Worm (Caenorhabditis elegans) whole organism, L3 larva: Measurements from ENCODE around the gene F33G12.7.

ENCODE experiments used
- ceh-16 ChIP-seq: sonication (generic microtip); optimal IDR thresholded peaks from 2 replicates; lab custom pipeline; 2017; ENCODE audit warnings: missing biosample characterization, missing genetic modification characterization
- nhr-237 ChIP-seq: fragments of 150-350 bp; optimal IDR thresholded peaks from 2 replicates; lab custom pipeline; 2014; ENCODE audit warnings: missing biosample characterization, missing genetic modification characterization

DNA sequence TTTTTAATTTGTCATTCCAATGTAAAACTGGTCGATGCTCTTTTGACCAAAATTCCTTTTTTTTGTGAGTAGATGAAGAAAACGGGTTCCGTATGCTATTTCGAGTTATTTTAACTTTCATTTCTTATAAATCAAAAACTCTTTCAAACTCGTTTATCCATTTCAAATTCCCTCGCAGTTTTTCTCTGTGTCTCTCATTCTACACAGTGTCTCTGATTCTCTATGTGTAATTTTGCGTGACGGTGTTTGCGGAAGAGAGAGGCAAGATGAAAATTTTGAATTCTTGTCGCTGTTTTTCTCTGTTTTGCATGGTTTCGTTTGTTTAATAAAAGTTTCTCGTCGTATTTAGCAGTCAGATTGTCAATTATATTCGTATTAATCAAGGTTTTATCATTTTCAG is 41.4 kb downstream of the F33G12.7 start, which contains the start of gene citk-2:
- no peak for TF ChIP-seq nhr-237
- no peak for TF ChIP-seq ceh-16
